Fruit fly (Drosophila melanogaster) whole organism, pupa: ENCODE data around the gene escl.

Source experiments
- CG14655 ChIP-seq: fragments of 200-800 bp; sonication (Bioruptor generic); optimal IDR thresholded peaks from 3 replicates; lab custom pipeline; 2017; ENCODE audit warnings: mild to moderate bottlenecking, missing biosample characterization, missing genetic modification reagents, missing genetic modification characterization
- EcR ChIP-seq: fragments of 200-800 bp; sonication (Bioruptor generic); optimal IDR thresholded peaks from 3 replicates; lab custom pipeline; 2019; ENCODE audit warnings: missing biosample characterization, missing genetic modification characterization, mild to moderate bottlenecking, moderate library complexity, missing genetic modification reagents
- fd96Ca ChIP-seq: fragments of 200-800 bp; sonication (Bioruptor generic); IDR thresholded peaks from 3 replicates; pipeline ENCODE4 v1.3.6; 2022; ENCODE audit warnings: missing biosample characterization, missing genetic modification characterization

dm6 chr2L:11942826-11943225, 47.9 kb upstream of the escl start:
- no peak for TF ChIP-seq EcR (GFP tag; lab: Kevin White, UChicago)
- no peak for TF ChIP-seq fd96Ca
- TF ChIP-seq CG14655 (GFP tag; lab: Kevin White, UChicago), result no peak
